Fruit fly (Drosophila melanogaster) whole organism, wandering third instar larva: ENCODE results near the gene Fbw5.

Experiments
- Dfd ChIP-seq: fragments of >200 bp; optimal IDR thresholded peaks from 2 replicates; lab custom pipeline; 2017; ENCODE audit warnings: missing biosample characterization, missing genetic modification characterization
- Hr83 ChIP-seq: fragments of 200-300 bp; sonication (Bioruptor generic); optimal IDR thresholded peaks from 2 replicates; lab custom pipeline; 2016; ENCODE audit warnings: missing biosample characterization, mild to moderate bottlenecking, missing genetic modification characterization, moderate library complexity; ENCODE audit not compliant: poor library complexity, severe bottlenecking
- Jra ChIP-seq: sonication (Bioruptor generic); optimal IDR thresholded peaks from 2 replicates; lab custom pipeline; 2016; ENCODE audit warnings: missing biosample characterization, missing genetic modification characterization
- Rel ChIP-seq, 2 experiments: fragments of 200-800 bp; sonication (Bioruptor generic) in 1 of 2; optimal IDR thresholded peaks; 2 replicates in 1 of 2; 3 replicates in 1 of 2; lab custom pipeline; 2016 to 2019; ENCODE audit warnings: mild to moderate bottlenecking in 2 of 2, missing biosample characterization in 2 of 2, missing genetic modification characterization in 2 of 2, moderate library complexity in 1 of 2
- dl ChIP-seq, 2 experiments: fragments of 175-275, 200-275 bp in 1 of 2; fragments of 200-275 bp in 1 of 2; sonication (Bioruptor generic); optimal IDR thresholded peaks; lab custom pipeline; 2018; ENCODE audit warnings: mild to moderate bottlenecking in 2 of 2, missing biosample characterization in 2 of 2, missing genetic modification characterization in 2 of 2, moderate library complexity in 2 of 2; ENCODE audit not compliant: partially characterized antibody in 2 of 2, insufficient read depth in 1 of 2
- pan ChIP-seq: fragments of >200 bp; optimal IDR thresholded peaks from 2 replicates; lab custom pipeline; 2017
- tai ChIP-seq: sonication (Bioruptor generic); optimal IDR thresholded peaks from 2 replicates; lab custom pipeline; 2016; ENCODE audit warnings: missing biosample characterization, missing genetic modification characterization
- usp ChIP-seq: fragments of >200 bp; optimal IDR thresholded peaks from 2 replicates; lab custom pipeline; 2017; ENCODE audit warnings: missing biosample characterization, missing genetic modification characterization

dm6 chr2L:6045484-6045883 is 20.3 kb downstream of the Fbw5 start:
- TF ChIP-seq dl (GFP tag; optimal IDR thresholded peaks at IDR 0.05; lab: Kevin White, UChicago; ENCODE audit: insufficient read depth in 1 of 2, partially characterized antibody in 2 of 2) (no peak), usp (GFP tag; lab: Kevin White, UChicago) (no peak), Dfd (GFP tag; lab: Kevin White, UChicago) (no peak), Hr83 (no peak), pan (lab: Kevin White, UChicago) (no peak), Jra (GFP tag; lab: Kevin White, UChicago) (no peak), Rel (GFP tag; optimal IDR thresholded peaks at IDR 0.05; lab: Kevin White, UChicago) (no peak), Rel (tag; optimal IDR thresholded peaks at IDR 0.05; lab: Kevin White, UChicago) (no peak), tai (GFP tag; lab: Kevin White, UChicago) (no peak)
